Worm (Caenorhabditis elegans) whole organism, L3 larva: Measurements from ENCODE around the gene toca-2.

Source experiments
- ceh-16 ChIP-seq: sonication (generic microtip); optimal IDR thresholded peaks from 2 replicates; lab custom pipeline; 2017; ENCODE audit warnings: missing biosample characterization, missing genetic modification characterization
- egl-5 ChIP-seq: fragments of 150-350 bp; optimal IDR thresholded peaks from 2 replicates; lab custom pipeline; 2017; ENCODE audit warnings: missing biosample characterization, missing genetic modification reagents, missing genetic modification characterization, inconsistent platforms
- elt-3 ChIP-seq, 3 experiments: fragments of 150-350 bp in 1 of 3; sonication (generic microtip) in 2 of 3; optimal IDR thresholded peaks; 2 replicates in 2 of 3; 4 replicates in 1 of 3; lab custom pipeline; 2014 to 2017; ENCODE audit warnings: missing biosample characterization in 3 of 3, missing genetic modification characterization in 3 of 3
- fkh-10 ChIP-seq: sonication (generic microtip); optimal IDR thresholded peaks from 2 replicates; lab custom pipeline; 2017; ENCODE audit warnings: missing biosample characterization, missing genetic modification reagents, missing genetic modification characterization
- lin-15B ChIP-seq: fragments of 150-350 bp; optimal IDR thresholded peaks from 2 replicates; lab custom pipeline; 2014; ENCODE audit warnings: missing biosample characterization, missing genetic modification characterization
- lsy-12 ChIP-seq: sonication (generic microtip); optimal IDR thresholded peaks from 2 replicates; lab custom pipeline; 2016; ENCODE audit warnings: mild to moderate bottlenecking, missing genetic modification characterization, missing compliant biosample characterization
- mml-1 ChIP-seq: fragments of 150-350 bp; sonication (generic microtip); optimal IDR thresholded peaks from 3 replicates; lab custom pipeline; 2014; ENCODE audit warnings: missing biosample characterization, missing genetic modification characterization
- nhr-43 ChIP-seq: sonication (generic microtip); optimal IDR thresholded peaks from 2 replicates; lab custom pipeline; 2016; ENCODE audit warnings: mild to moderate bottlenecking, missing genetic modification characterization, missing compliant biosample characterization; ENCODE audit not compliant: poor library complexity, severe bottlenecking
- pqm-1 ChIP-seq: fragments of 150-350 bp; optimal IDR thresholded peaks from 2 replicates; lab custom pipeline; 2017; ENCODE audit warnings: missing biosample characterization, missing genetic modification characterization, inconsistent platforms
- sea-2 ChIP-seq: fragments of 150-350 bp; sonication (generic microtip); optimal IDR thresholded peaks from 4 replicates; lab custom pipeline; 2014; ENCODE audit warnings: missing biosample characterization, missing genetic modification reagents, missing genetic modification characterization
- ztf-11 ChIP-seq: fragments of 150-350 bp; optimal IDR thresholded peaks from 2 replicates; lab custom pipeline; 2014; ENCODE audit warnings: missing biosample characterization, missing genetic modification characterization

The toca-2 gene

DNA sequence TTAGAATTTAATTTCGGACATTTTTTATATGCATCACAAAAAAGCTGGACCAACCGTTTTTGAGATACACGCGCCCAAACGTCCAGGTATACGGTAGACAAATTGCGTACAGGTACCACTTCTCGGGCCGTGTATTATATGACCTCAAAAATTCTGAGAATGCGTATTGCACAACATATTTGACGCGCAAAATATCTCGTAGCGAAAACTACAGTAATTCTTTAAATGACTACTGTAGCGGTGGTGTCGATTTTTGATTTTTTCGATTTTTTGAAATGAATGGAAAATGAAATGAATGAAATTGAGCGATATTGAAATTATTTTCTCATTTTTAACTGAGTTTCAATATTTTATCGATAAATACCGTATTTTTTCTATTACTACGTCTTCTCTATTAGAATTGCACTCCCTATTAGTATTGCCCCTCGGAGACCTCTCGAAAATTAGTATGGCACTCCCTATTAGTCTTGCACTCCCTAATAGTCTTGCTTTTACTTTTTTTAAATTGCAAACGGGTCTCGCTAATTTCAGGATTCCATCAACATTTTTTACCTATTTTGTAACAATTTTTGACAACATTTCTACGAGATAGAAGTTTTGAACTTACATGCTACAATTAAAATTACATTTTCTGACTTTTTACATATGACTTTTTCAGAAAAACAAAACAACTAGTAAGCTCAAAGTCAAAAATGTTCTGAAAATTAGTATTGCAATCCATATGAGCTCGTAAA, 23.8 kb downstream of the toca-2 start:
- TF ChIP-seq pqm-1 (tag; lab: Kevin White, UChicago) (no peak), lsy-12 (tag; lab: Kevin White, UChicago) (peak; percentile 34), egl-5 (tag; lab: Kevin White, UChicago) (no peak)

DNA sequence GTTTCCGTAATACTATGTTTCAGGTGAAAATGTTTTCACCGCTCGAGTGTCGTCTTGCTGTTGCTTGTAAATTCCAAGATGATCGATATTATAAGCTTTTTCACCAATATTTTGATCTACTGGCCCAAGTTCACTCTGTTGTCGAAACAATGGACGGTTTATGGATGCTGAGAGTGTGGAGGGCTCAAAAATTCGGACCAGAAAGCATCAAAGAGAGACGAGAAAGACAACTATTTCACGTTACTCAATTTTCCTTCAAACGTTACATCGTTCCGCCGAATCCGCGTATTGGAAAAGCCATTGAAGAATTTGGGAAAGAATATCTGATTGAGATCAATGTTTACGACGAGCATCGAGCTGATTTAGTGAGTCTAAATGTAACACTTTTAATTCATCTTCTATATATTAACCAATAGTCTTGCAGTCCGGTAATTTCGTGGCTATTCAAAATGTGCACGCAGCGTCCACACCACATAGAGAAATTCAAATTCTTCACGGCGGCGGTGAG, 24.6 kb downstream of the toca-2 start, which contains the start of gene pot-3:
Gene pot-3, plus strand, starts transcription at position 17 of the 508 bp plus-strand sequence.
- TF ChIP-seq ztf-11 (tag; lab: Kevin White, UChicago) (peak; percentile 49), lin-15B (tag; lab: Kevin White, UChicago) (no peak), nhr-43 (tag; lab: Kevin White, UChicago) (peak; percentile 62), ceh-16 (tag; lab: Kevin White, UChicago) (no peak), sea-2 (peak; percentile 17), fkh-10 (GFP tag; lab: Kevin White, UChicago) (no peak), mml-1 (tag; lab: Kevin White, UChicago) (no peak), elt-3 (tag; optimal IDR thresholded peaks at IDR 0.05; lab: Kevin White, UChicago) (peak in 1 of 3 experiments; percentile 28)
